Fruit fly (Drosophila melanogaster): ENCODE results near the gene Art6.

- TF ChIP-seq fru (optimal IDR thresholded peaks at IDR 0.05) (no peak), Sox102F (GFP tag; optimal IDR thresholded peaks at IDR 0.05) (peak; percentile 54), ftz-f1 (GFP tag; optimal IDR thresholded peaks at IDR 0.05) (no peak), CG7271 (tag; optimal IDR thresholded peaks at IDR 0.05) (no peak), CG4617 (GFP tag; optimal IDR thresholded peaks at IDR 0.05; ENCODE audit: borderline replicate concordance) (no peak), CG10654 (GFP tag; optimal IDR thresholded peaks at IDR 0.05) (no peak), CG10321 (GFP tag; IDR thresholded peaks at IDR 0.05) (no peak)
Measured at dm6 chr3R:13986648-13987047, 41.0 kb upstream of the Art6 start.
